Fruit fly (Drosophila melanogaster): ENCODE data around the gene CG17834.

The CG17834 gene

dm6 chr2L:8570408-8571072 lies 41.6 kb downstream of the CG17834 start (continued):
- TF ChIP-seq lola (GFP tag; optimal IDR thresholded peaks at IDR 0.05) (no peak), Adf1 (GFP tag; IDR thresholded peaks at IDR 0.05) (no peak), BEAF-32 (GFP tag; optimal IDR thresholded peaks at IDR 0.05) (no peak), CG13287 (GFP tag; IDR thresholded peaks at IDR 0.05; ENCODE audit: partially characterized antibody) (0 out of 2 replicates have a peak, but pooled peaks have one; percentile 23), Meics (GFP tag; optimal IDR thresholded peaks at IDR 0.05) (no peak), CG8478 (optimal IDR thresholded peaks at IDR 0.05) (no peak), CG9797 (GFP tag; optimal IDR thresholded peaks at IDR 0.05) (no peak), CG4424 (GFP tag; optimal IDR thresholded peaks at IDR 0.05) (no peak), pan (optimal IDR thresholded peaks at IDR 0.05) (no peak), pan (GFP tag; optimal IDR thresholded peaks at IDR 0.05 in 1 of 2, IDR thresholded peaks at IDR 0.05 in 1 of 2) (no peak), CG17568 (GFP tag; optimal IDR thresholded peaks at IDR 0.05) (peak; percentile 33), CG8281 (tag; optimal IDR thresholded peaks at IDR 0.05) (peak; percentile 18), CG11723 (GFP tag; optimal IDR thresholded peaks at IDR 0.05) (no peak), CG7271 (tag; optimal IDR thresholded peaks at IDR 0.05) (no peak), Xbp1 (GFP tag; optimal IDR thresholded peaks at IDR 0.05) (no peak), cwo (GFP tag; optimal IDR thresholded peaks at IDR 0.05) (no peak), Hr78 (GFP tag; optimal IDR thresholded peaks at IDR 0.05) (peak in 1 of 2 experiments; percentile 95), Bdp1 (GFP tag; optimal IDR thresholded peaks at IDR 0.05) (peak; percentile 96), sob (GFP tag; IDR thresholded peaks at IDR 0.05) (no peak), vnd (GFP tag; IDR thresholded peaks at IDR 0.05; ENCODE audit: partially characterized antibody) (peak; percentile 49; the same call in 1 of the 3 replicates), jing (GFP tag; optimal IDR thresholded peaks at IDR 0.05) (no peak), CG6254 (GFP tag; optimal IDR thresholded peaks at IDR 0.05) (no peak), jumu (GFP tag; optimal IDR thresholded peaks at IDR 0.05) (no peak), CG10979 (tag; optimal IDR thresholded peaks at IDR 0.05) (no peak), CG32767 (GFP tag; IDR thresholded peaks at IDR 0.05) (no peak), lbe (GFP tag; optimal IDR thresholded peaks at IDR 0.05) (no peak), Ada2b (GFP tag; IDR thresholded peaks at IDR 0.05) (no peak), CG3163 (GFP tag; optimal IDR thresholded peaks at IDR 0.05) (no peak), corto (GFP tag; optimal IDR thresholded peaks at IDR 0.05) (no peak)

DNA sequence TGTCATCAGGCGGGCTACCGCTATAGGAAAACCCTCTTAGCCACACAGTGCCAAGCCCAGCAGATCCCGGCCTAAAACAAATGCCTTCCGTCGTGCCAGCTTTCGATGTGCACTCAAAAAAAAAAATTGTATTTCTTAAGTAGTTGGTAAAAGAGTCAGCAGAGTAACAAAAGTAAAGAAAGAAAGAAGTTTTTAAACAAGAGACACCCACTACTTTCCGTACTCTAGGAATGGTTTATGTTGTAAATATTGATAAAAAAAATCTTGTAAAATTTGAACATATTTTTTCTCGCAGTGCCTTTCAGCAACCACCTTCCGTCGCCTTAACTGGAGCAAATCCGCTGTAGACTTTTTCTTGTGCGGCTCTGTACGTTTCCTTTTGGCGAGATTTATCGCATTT lies 44.0 kb downstream of the CG17834 start:
- TF ChIP-seq ab (GFP tag; optimal IDR thresholded peaks at IDR 0.05): no peak
- TF ChIP-seq CG9609 (GFP tag; optimal IDR thresholded peaks at IDR 0.05): peak; percentile 36
- TF ChIP-seq CG7963 (GFP tag; IDR thresholded peaks at IDR 0.05; ENCODE audit: partially characterized antibody): no peak
- no peak for TF ChIP-seq Doc2 (GFP tag; IDR thresholded peaks at IDR 0.05)
- TF ChIP-seq p53 (GFP tag; optimal IDR thresholded peaks at IDR 0.05): no peak
- peak; percentile 46 for TF ChIP-seq Ptx1 (GFP tag; IDR thresholded peaks at IDR 0.05)
- TF ChIP-seq CG13424 (tag; optimal IDR thresholded peaks at IDR 0.05): peak; percentile 58
- no peak for TF ChIP-seq CG11695 (GFP tag; IDR thresholded peaks at IDR 0.05)
- no peak for TF ChIP-seq Usf (GFP tag; optimal IDR thresholded peaks at IDR 0.05)
- peak; percentile 58 for TF ChIP-seq CG2712 (tag; optimal IDR thresholded peaks at IDR 0.05)
- no peak for TF ChIP-seq pita (GFP tag; optimal IDR thresholded peaks at IDR 0.05)
- TF ChIP-seq tll (GFP tag; optimal IDR thresholded peaks at IDR 0.05): no peak
- TF ChIP-seq CG11398 (GFP tag; optimal IDR thresholded peaks at IDR 0.05): no peak
- peak; percentile 23 for TF ChIP-seq Atf-2 (GFP tag; optimal IDR thresholded peaks at IDR 0.05)
- TF ChIP-seq Adf1 (GFP tag; IDR thresholded peaks at IDR 0.05): no peak
- TF ChIP-seq CG11696 (GFP tag; IDR thresholded peaks at IDR 0.05): no peak
- no peak for TF ChIP-seq Drgx (GFP tag; IDR thresholded peaks at IDR 0.05)
- no peak for TF ChIP-seq CG2199 (GFP tag; IDR thresholded peaks at IDR 0.05)
- TF ChIP-seq CG3065 (GFP tag; optimal IDR thresholded peaks at IDR 0.05): no peak
- TF ChIP-seq Asciz (GFP tag; optimal IDR thresholded peaks at IDR 0.05): peak; percentile 16
- TF ChIP-seq Bteb2 (GFP tag; optimal IDR thresholded peaks at IDR 0.05): peak; percentile 26
- peak; percentile 8 for TF ChIP-seq gcm2 (GFP tag; optimal IDR thresholded peaks at IDR 0.05)
- no peak for TF ChIP-seq CG4854 (GFP tag; optimal IDR thresholded peaks at IDR 0.05)
